ENCODE assay signal across 6 worm cellular contexts in genomic region chrX:11365995-11366394, ce11.
A peak's percentile ranks its signal among the peaks of the same experiment; 100 is the strongest.
TF ChIP-seq lines count a peak whose summit lies in the region.

No protein-coding gene starts in this region.

TF ChIP-seq in whole organism, L3 larva, 47 proteins besides CTCF, POLR2A, EP300 and RAD21:
- TF ChIP-seq jun-1 (tag; optimal IDR thresholded peaks at IDR 0.05; lab: Kevin White, UChicago), result no peak
- peak; percentile 10 for TF ChIP-seq pha-4 (tag; optimal IDR thresholded peaks at IDR 0.05; lab: Kevin White, UChicago)
- TF ChIP-seq nhr-12 (tag; optimal IDR thresholded peaks at IDR 0.05; lab: Kevin White, UChicago), result no peak
- TF ChIP-seq elt-2 (tag; optimal IDR thresholded peaks at IDR 0.05; lab: Kevin White, UChicago), result no peak
- TF ChIP-seq fkh-10 (GFP tag; optimal IDR thresholded peaks at IDR 0.05; lab: Kevin White, UChicago), result no peak
- no peak for TF ChIP-seq eor-1 (tag; optimal IDR thresholded peaks at IDR 0.05; lab: Kevin White, UChicago)
- no peak for TF ChIP-seq snpc-4 (tag; optimal IDR thresholded peaks at IDR 0.05; lab: Kevin White, UChicago)

TF ChIP-seq in whole organism, early embryonic, 17 proteins besides CTCF, POLR2A, EP300 and RAD21:
- TF ChIP-seq hmg-4 (GFP tag; optimal IDR thresholded peaks at IDR 0.05; lab: Kevin White, UChicago) (peak; percentile 71), F13C5.2 (tag; optimal IDR thresholded peaks at IDR 0.05; lab: Kevin White, UChicago) (no peak), ceh-36 (tag; optimal IDR thresholded peaks at IDR 0.05; lab: Kevin White, UChicago) (no peak), tbx-11 (GFP tag; IDR thresholded peaks at IDR 0.05; lab: Robert Waterston, UW) (0 out of 2 replicates have a peak, but pooled peaks have one; percentile 26), aly-1 (tag; optimal IDR thresholded peaks at IDR 0.05; lab: Kevin White, UChicago) (no peak), ets-7 (tag; optimal IDR thresholded peaks at IDR 0.05; lab: Kevin White, UChicago) (no peak)

TF ChIP-seq in whole organism, late embryonic, 69 proteins besides CTCF, POLR2A, EP300 and RAD21:
- TF ChIP-seq ceh-48 (tag; optimal IDR thresholded peaks at IDR 0.05; lab: Kevin White, UChicago) (peak; percentile 38), ztf-16 (tag; optimal IDR thresholded peaks at IDR 0.05; lab: Kevin White, UChicago) (no peak), ceh-19 (GFP tag; optimal IDR thresholded peaks at IDR 0.05; lab: Kevin White, UChicago) (no peak), nhr-232 (tag; optimal IDR thresholded peaks at IDR 0.05; lab: Kevin White, UChicago) (no peak), odd-2 (tag; optimal IDR thresholded peaks at IDR 0.05; lab: Kevin White, UChicago) (no peak), tbx-2 (tag; optimal IDR thresholded peaks at IDR 0.05; lab: Kevin White, UChicago) (no peak), sox-4 (tag; optimal IDR thresholded peaks at IDR 0.05; lab: Kevin White, UChicago) (no peak), hlh-6 (tag; optimal IDR thresholded peaks at IDR 0.05; lab: Kevin White, UChicago) (no peak), dve-1 (tag; optimal IDR thresholded peaks at IDR 0.05; lab: Kevin White, UChicago) (no peak), ceh-34 (tag; optimal IDR thresholded peaks at IDR 0.05; lab: Kevin White, UChicago) (no peak), ref-2 (tag; optimal IDR thresholded peaks at IDR 0.05; lab: Kevin White, UChicago) (peak; percentile 10), unc-3 (GFP tag; conservative IDR thresholded peaks at IDR 0.05; lab: Robert Waterston, UW) (no peak), unc-3 (tag; optimal IDR thresholded peaks at IDR 0.05; lab: Kevin White, UChicago) (no peak), fkh-10 (GFP tag; optimal IDR thresholded peaks at IDR 0.05; lab: Kevin White, UChicago) (no peak), ceh-31 (tag; optimal IDR thresholded peaks at IDR 0.05; lab: Kevin White, UChicago) (no peak), zip-5 (tag; optimal IDR thresholded peaks at IDR 0.05; lab: Kevin White, UChicago) (no peak), ceh-45 (GFP tag; IDR thresholded peaks at IDR 0.05; lab: Robert Waterston, UW) (no peak), fkh-6 (tag; optimal IDR thresholded peaks at IDR 0.05; lab: Kevin White, UChicago) (no peak), che-1 (tag; optimal IDR thresholded peaks at IDR 0.05; lab: Kevin White, UChicago) (no peak)
TF ChIP-seq in whole organism, late embryonic: peak in this region for 2.

TF ChIP-seq in whole organism, midembryonic, 9 proteins besides CTCF, POLR2A, EP300 and RAD21:
- TF ChIP-seq T22C8.4 (GFP tag; IDR thresholded peaks at IDR 0.05; lab: Robert Waterston, UW), result peak; percentile 56; the same call in 1 of the 2 replicates
- no peak for TF ChIP-seq cog-1 (tag; optimal IDR thresholded peaks at IDR 0.05; lab: Kevin White, UChicago)
- 0 out of 2 replicates have a peak, but pooled peaks have one; percentile 30 for TF ChIP-seq flt-1 (GFP tag; IDR thresholded peaks at IDR 0.05; lab: Robert Waterston, UW)
- no peak for TF ChIP-seq klf-2 (GFP tag; conservative IDR thresholded peaks at IDR 0.05; lab: Robert Waterston, UW)
- no peak for TF ChIP-seq ztf-23 (GFP tag; IDR thresholded peaks at IDR 0.05; lab: Robert Waterston, UW)

TF ChIP-seq in whole organism, mixed stage, embryonic, 35 proteins besides CTCF, POLR2A, EP300 and RAD21:
- TF ChIP-seq elt-3 (tag; optimal IDR thresholded peaks at IDR 0.05; lab: Kevin White, UChicago) (no peak), blmp-1 (tag; optimal IDR thresholded peaks at IDR 0.05; lab: Kevin White, UChicago) (no peak), pha-4 (tag; optimal IDR thresholded peaks at IDR 0.05; lab: Kevin White, UChicago) (peak; percentile 24), ham-2 (GFP tag; optimal IDR thresholded peaks at IDR 0.05; lab: Kevin White, UChicago) (no peak), nhr-2 (tag; optimal IDR thresholded peaks at IDR 0.05; lab: Kevin White, UChicago) (peak; percentile 88), sptf-1 (tag; optimal IDR thresholded peaks at IDR 0.05; lab: Kevin White, UChicago) (peak; percentile 32), unc-39 (tag; optimal IDR thresholded peaks at IDR 0.05; lab: Kevin White, UChicago) (no peak)

TF ChIP-seq in whole organism, young adult, 124 proteins besides CTCF, POLR2A, EP300 and RAD21:
- TF ChIP-seq egl-44 (GFP tag; IDR thresholded peaks at IDR 0.05; lab: Robert Waterston, UW) (0 out of 2 replicates have a peak, but pooled peaks have one; percentile 14), nhr-27 (tag; optimal IDR thresholded peaks at IDR 0.05; lab: Kevin White, UChicago) (no peak), zfh-2 (GFP tag; conservative IDR thresholded peaks at IDR 0.05; lab: Robert Waterston, UW) (peak; percentile 73)
